Fruit fly (Drosophila melanogaster) whole organism, pupa: Measurements from ENCODE around the gene hay.

Experiments
- CG10348 ChIP-seq: fragments of 200-800 bp; sonication (Bioruptor generic); IDR thresholded peaks from 2 replicates; pipeline ENCODE4 v1.3.6; 2022; ENCODE audit warnings: missing biosample characterization, missing genetic modification characterization
- CG12605 ChIP-seq: fragments of 200-800 bp; sonication (Bioruptor generic); IDR thresholded peaks from 2 replicates; pipeline ENCODE4 v1.3.6; 2022; ENCODE audit warnings: missing biosample characterization, missing genetic modification characterization
- CG13204 ChIP-seq: fragments of 200-800 bp; sonication (Bioruptor generic); optimal IDR thresholded peaks from 2 replicates; lab custom pipeline; 2018; ENCODE audit warnings: missing biosample characterization, mild to moderate bottlenecking, missing genetic modification characterization, moderate library complexity
- CG14655 ChIP-seq: fragments of 200-800 bp; sonication (Bioruptor generic); optimal IDR thresholded peaks from 3 replicates; lab custom pipeline; 2017; ENCODE audit warnings: mild to moderate bottlenecking, missing biosample characterization, missing genetic modification reagents, missing genetic modification characterization
- CG15710 ChIP-seq: fragments of 200-800 bp; sonication (Bioruptor generic); optimal IDR thresholded peaks from 2 replicates; lab custom pipeline; 2018; ENCODE audit warnings: missing biosample characterization, mild to moderate bottlenecking, missing genetic modification characterization, moderate library complexity
- CG17806 ChIP-seq: fragments of 200-800 bp; sonication (Bioruptor generic); optimal IDR thresholded peaks from 2 replicates; lab custom pipeline; 2018; ENCODE audit warnings: missing biosample characterization, mild to moderate bottlenecking, missing genetic modification characterization, moderate library complexity
- CG32121 ChIP-seq: fragments of 200-800 bp; sonication (Bioruptor generic); IDR thresholded peaks from 2 replicates; pipeline ENCODE4 v1.3.6; 2022; ENCODE audit warnings: missing biosample characterization, missing genetic modification characterization
- CG34367 ChIP-seq: fragments of 200-800 bp; sonication (Bioruptor generic); optimal IDR thresholded peaks from 2 replicates; lab custom pipeline; 2018; ENCODE audit warnings: missing biosample characterization, mild to moderate bottlenecking, missing genetic modification characterization
- CG4496 ChIP-seq: fragments of 200-800 bp; sonication (Bioruptor generic); IDR thresholded peaks from 3 replicates; pipeline ENCODE4 v1.3.6; 2022; ENCODE audit warnings: missing biosample characterization, missing genetic modification characterization
- CG8159 ChIP-seq: fragments of 200-800 bp; sonication (Bioruptor generic); optimal IDR thresholded peaks from 3 replicates; lab custom pipeline; 2018; ENCODE audit warnings: missing biosample characterization, mild to moderate bottlenecking, missing genetic modification characterization, moderate library complexity
- CG8301 ChIP-seq: fragments of 200-800 bp; sonication (Bioruptor generic); optimal IDR thresholded peaks from 2 replicates; lab custom pipeline; 2018; ENCODE audit warnings: missing biosample characterization, mild to moderate bottlenecking, missing genetic modification characterization
- CG9948 ChIP-seq: fragments of 200-800 bp; sonication (Bioruptor generic); optimal IDR thresholded peaks from 2 replicates; lab custom pipeline; 2018; ENCODE audit warnings: missing biosample characterization, mild to moderate bottlenecking, missing genetic modification characterization, moderate library complexity
- D1 ChIP-seq: fragments of 200-800 bp; sonication (Bioruptor generic); optimal IDR thresholded peaks from 2 replicates; lab custom pipeline; 2018; ENCODE audit warnings: missing biosample characterization, mild to moderate bottlenecking, missing genetic modification characterization, moderate library complexity
- EcR ChIP-seq: fragments of 200-800 bp; sonication (Bioruptor generic); optimal IDR thresholded peaks from 3 replicates; lab custom pipeline; 2019; ENCODE audit warnings: missing biosample characterization, missing genetic modification characterization, mild to moderate bottlenecking, moderate library complexity, missing genetic modification reagents
- Ets98B ChIP-seq: fragments of 200-800 bp; sonication (Bioruptor generic); IDR thresholded peaks from 2 replicates; pipeline ENCODE4 v1.3.6; 2022; ENCODE audit warnings: missing biosample characterization, missing genetic modification characterization
- Pif1A ChIP-seq: fragments of 200-800 bp; sonication (Bioruptor generic); optimal IDR thresholded peaks from 3 replicates; lab custom pipeline; 2016; ENCODE audit warnings: missing biosample characterization, missing genetic modification characterization
- Pif1B ChIP-seq: fragments of 200-800 bp; sonication (Bioruptor generic); optimal IDR thresholded peaks from 3 replicates; lab custom pipeline; 2016; ENCODE audit warnings: missing biosample characterization, missing genetic modification characterization
- Snoo ChIP-seq: fragments of 200-800 bp; sonication (Bioruptor generic); optimal IDR thresholded peaks from 3 replicates; lab custom pipeline; 2017; ENCODE audit warnings: missing biosample characterization, mild to moderate bottlenecking, missing genetic modification characterization, inconsistent platforms
- fd96Ca ChIP-seq: fragments of 200-800 bp; sonication (Bioruptor generic); IDR thresholded peaks from 3 replicates; pipeline ENCODE4 v1.3.6; 2022; ENCODE audit warnings: missing biosample characterization, missing genetic modification characterization
- gl ChIP-seq: fragments of 200-800 bp; sonication (Bioruptor generic); optimal IDR thresholded peaks from 2 replicates; lab custom pipeline; 2018; ENCODE audit warnings: missing biosample characterization, mild to moderate bottlenecking, missing genetic modification characterization
- rn ChIP-seq: fragments of 200-800 bp; sonication (Bioruptor generic); IDR thresholded peaks from 2 replicates; pipeline ENCODE4 v1.3.6; 2022; ENCODE audit warnings: missing biosample characterization, missing genetic modification characterization

hay gene

DNA sequence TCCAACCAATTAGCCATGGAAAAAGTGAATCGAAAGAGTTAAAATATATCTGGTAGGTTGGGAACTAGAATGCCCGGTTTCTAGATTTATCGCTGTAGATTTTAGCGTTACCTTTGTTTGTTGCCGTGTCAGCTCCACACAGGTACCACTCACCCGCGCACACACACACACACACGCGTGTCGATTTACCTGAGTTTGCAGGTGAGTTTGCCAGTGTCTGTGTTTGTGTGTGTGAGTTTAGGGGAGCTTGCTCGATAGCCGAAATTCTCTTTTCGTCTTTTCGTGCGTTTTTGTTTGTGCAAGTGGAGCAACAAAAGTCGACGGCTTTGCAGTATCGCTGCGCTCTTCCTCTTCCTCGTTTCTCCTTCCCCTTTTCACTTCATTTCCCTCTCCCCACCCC, 36.5 kb downstream of the hay start:
- no peak for TF ChIP-seq Pif1B
- no peak for TF ChIP-seq CG14655 (GFP tag; lab: Kevin White, UChicago)
- TF ChIP-seq CG34367 (tag; lab: Kevin White, UChicago) = no peak
- TF ChIP-seq CG32121 = no peak
- TF ChIP-seq CG9948 (tag; lab: Kevin White, UChicago) = no peak
- no peak for TF ChIP-seq rn (GFP tag; lab: Robert Waterston, UW)
- no peak for TF ChIP-seq CG10348 (GFP tag; lab: Robert Waterston, UW)
- TF ChIP-seq CG15710 (tag; lab: Kevin White, UChicago) = no peak
- no peak for TF ChIP-seq CG17806 (tag; lab: Kevin White, UChicago)
- no peak for TF ChIP-seq CG8159
- no peak for TF ChIP-seq Snoo (tag; lab: Kevin White, UChicago)
- TF ChIP-seq D1 (tag; lab: Kevin White, UChicago) = no peak
- TF ChIP-seq gl (tag; lab: Kevin White, UChicago) = no peak

DNA sequence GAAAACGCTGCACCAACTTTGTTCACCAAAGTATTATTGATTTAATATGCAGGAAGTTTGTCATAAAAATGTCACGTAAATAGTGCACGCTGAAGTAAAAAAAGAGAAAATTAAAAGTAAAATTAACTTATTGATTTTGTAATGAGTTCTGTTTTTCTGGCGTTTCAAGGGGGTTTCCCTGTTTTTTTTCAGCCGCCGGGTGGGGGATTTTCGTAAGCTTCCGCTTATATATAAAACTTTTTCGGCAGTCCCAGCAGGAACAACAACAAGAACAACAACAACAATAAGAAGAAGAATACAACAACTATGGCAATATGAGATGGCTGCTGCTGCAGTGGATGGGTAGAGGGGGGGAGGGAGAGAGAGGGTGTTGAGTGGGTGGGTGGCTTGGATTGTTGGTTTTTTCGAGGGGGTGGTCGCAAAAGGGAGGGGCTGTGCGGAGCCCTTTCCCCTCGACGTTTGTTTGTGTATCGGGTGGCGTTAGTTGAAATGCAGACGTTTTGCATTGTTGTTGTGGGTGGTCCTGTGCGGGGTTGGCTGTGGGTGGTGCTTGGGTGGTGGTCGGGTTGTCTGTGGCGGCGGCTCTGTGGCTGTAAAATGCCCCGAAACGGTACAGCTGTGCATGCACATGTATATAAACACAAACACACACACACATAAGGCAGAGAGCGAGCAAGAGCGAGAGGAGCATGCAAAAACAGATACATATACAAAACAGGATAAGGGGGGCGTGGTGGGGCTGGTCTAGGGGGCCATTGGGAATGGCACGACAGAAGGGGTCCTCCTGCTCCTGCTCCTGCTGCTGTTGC, 38.9 kb downstream of the hay start:
- no peak for TF ChIP-seq Pif1B
- TF ChIP-seq CG10348 (GFP tag; lab: Robert Waterston, UW) = no peak
- TF ChIP-seq CG15710 (tag; lab: Kevin White, UChicago) = no peak
- TF ChIP-seq CG34367 (tag; lab: Kevin White, UChicago) = no peak
- TF ChIP-seq CG14655 (GFP tag; lab: Kevin White, UChicago) = no peak
- TF ChIP-seq CG32121 = no peak
- no peak for TF ChIP-seq CG12605 (GFP tag; lab: Robert Waterston, UW)
- no peak for TF ChIP-seq Snoo (tag; lab: Kevin White, UChicago)
- TF ChIP-seq CG8301 (tag; lab: Kevin White, UChicago) = no peak
- no peak for TF ChIP-seq rn (GFP tag; lab: Robert Waterston, UW)
- TF ChIP-seq gl (tag; lab: Kevin White, UChicago) = no peak
- no peak for TF ChIP-seq CG13204
- TF ChIP-seq Ets98B (GFP tag; lab: Robert Waterston, UW) = no peak
- TF ChIP-seq EcR (GFP tag; lab: Kevin White, UChicago) = no peak
- TF ChIP-seq fd96Ca (GFP tag; lab: Robert Waterston, UW) = no peak
- TF ChIP-seq CG17806 (tag; lab: Kevin White, UChicago) = no peak
- no peak for TF ChIP-seq CG4496
- TF ChIP-seq D1 (tag; lab: Kevin White, UChicago) = no peak
- no peak for TF ChIP-seq CG8159
- TF ChIP-seq Pif1A (GFP tag; lab: Kevin White, UChicago) = no peak

DNA sequence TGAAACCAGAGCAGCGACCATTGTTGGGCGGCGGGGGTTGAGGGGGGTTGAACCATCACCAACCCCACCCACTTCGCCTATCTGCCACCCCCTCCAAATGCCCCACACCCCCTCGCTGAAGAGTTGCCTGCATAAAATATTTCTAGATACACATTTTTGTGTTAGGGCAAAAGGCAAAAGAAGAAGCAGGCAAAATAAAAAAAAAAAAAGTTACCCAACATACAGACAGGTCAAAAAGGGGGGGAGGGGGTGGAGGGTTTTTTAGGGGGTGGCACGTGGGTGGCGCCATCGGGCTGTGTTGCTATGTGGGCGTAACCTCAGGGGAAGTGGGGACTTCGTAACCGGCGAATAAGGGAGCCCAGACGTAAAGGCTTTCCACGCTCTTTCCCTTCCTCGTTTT, 41.7 kb downstream of the hay start:
- no peak for TF ChIP-seq CG10348 (GFP tag; lab: Robert Waterston, UW)
- no peak for TF ChIP-seq CG32121
- no peak for TF ChIP-seq rn (GFP tag; lab: Robert Waterston, UW)
- TF ChIP-seq CG12605 (GFP tag; lab: Robert Waterston, UW) = no peak
- no peak for TF ChIP-seq gl (tag; lab: Kevin White, UChicago)
- TF ChIP-seq fd96Ca (GFP tag; lab: Robert Waterston, UW) = no peak
- TF ChIP-seq D1 (tag; lab: Kevin White, UChicago) = no peak
- no peak for TF ChIP-seq CG15710 (tag; lab: Kevin White, UChicago)
- TF ChIP-seq CG13204 = no peak
- TF ChIP-seq EcR (GFP tag; lab: Kevin White, UChicago) = no peak
- TF ChIP-seq CG8301 (tag; lab: Kevin White, UChicago) = no peak
- TF ChIP-seq CG9948 (tag; lab: Kevin White, UChicago) = no peak
- TF ChIP-seq Pif1B = no peak
- TF ChIP-seq CG17806 (tag; lab: Kevin White, UChicago) = no peak

DNA sequence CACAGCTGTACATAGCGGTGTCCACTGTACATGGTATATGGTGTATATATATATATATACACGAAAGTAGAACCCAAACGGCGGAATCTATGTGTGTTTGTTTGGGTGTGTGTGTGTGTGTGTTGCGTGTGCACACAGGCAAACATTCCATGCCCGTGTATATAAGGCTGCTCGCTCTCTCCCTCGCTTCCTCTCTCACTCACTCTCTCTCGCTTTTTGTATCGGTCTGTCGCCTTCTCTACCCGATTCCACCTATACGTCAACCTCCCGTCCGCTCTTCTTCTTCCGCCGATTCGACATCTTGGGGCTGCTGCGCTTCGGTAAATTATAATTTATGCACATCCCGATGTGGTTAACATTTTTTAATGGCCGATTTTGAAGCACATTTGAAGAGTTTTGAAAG, 43.3 kb downstream of the hay start:
- 0 out of 2 replicates have a peak, but pooled peaks have one; percentile 32 for TF ChIP-seq CG32121
- peak; percentile 9 for TF ChIP-seq CG13204
- TF ChIP-seq CG17806 (tag; lab: Kevin White, UChicago) = no peak
- peak; percentile 12 for TF ChIP-seq EcR (GFP tag; lab: Kevin White, UChicago)
- peak; percentile 21; the same call in 1 of the 2 replicates for TF ChIP-seq Ets98B (GFP tag; lab: Robert Waterston, UW)

DNA sequence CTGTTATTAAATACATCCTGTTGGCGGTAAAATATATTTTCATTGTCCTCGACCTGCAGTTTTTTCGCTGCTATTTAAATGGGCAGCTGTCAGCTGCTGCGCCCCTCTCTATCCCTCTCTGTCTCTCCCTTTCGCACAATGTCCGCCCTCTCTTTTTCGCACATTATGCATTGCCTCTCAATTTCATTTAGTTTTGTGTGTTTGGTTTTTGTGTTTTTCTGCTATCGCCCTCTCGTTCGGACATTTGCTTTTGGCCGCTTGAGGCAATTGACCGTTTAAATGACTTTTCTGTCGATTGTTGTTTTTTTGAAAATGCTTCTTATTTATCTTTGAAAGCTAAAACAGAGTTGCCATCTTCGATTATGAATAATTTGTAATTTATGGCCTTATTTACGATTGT, 44.1 kb downstream of the hay start:
- TF ChIP-seq fd96Ca (GFP tag; lab: Robert Waterston, UW) (0 out of 3 replicates have a peak, but pooled peaks have one; percentile 15), CG10348 (GFP tag; lab: Robert Waterston, UW) (no peak), CG32121 (no peak), CG9948 (tag; lab: Kevin White, UChicago) (no peak), CG8159 (no peak)

DNA sequence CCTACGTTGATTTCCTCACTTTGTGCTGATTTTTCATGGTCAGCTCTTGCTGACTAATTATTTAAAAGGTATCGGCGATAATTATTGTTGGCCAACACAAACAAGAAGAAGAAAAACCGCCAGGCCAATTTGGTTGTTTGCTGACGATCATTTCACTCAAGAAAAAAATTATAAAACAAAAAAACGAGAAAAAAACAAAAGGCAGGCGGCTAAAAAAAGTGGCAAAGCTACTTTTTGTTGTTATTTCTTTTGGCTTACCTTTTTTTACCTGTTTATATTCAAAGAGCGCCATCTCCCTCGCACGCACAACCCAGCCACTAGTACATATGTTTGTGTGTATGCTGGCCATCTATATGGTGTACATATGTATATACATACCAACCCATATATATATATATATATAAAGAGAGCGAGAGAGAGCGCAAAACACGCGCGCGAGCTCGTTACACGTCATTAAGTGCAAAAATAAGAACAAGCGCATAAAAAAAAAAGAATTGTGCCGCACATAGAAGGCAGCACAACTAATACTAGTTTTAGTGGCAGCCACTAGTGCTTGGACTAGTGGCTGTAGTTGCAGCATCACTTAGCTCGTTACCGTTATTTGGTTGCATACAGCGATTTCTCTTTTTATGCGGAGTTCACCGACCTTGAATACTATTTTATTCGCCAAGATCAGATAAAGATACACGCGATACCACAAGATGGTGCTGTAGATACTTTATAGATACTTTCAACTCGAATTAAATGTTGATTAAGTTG, 44.9 kb downstream of the hay start:
- peak; percentile 67 for TF ChIP-seq Snoo (tag; lab: Kevin White, UChicago)
- TF ChIP-seq CG8159 = peak; percentile 73
- peak; percentile 83 for TF ChIP-seq gl (tag; lab: Kevin White, UChicago)
- peak; percentile 70 for TF ChIP-seq Pif1A (GFP tag; lab: Kevin White, UChicago)
- no peak for TF ChIP-seq CG10348 (GFP tag; lab: Robert Waterston, UW)
- peak; percentile 73 for TF ChIP-seq EcR (GFP tag; lab: Kevin White, UChicago)
- TF ChIP-seq CG17806 (tag; lab: Kevin White, UChicago) = peak; percentile 47
- peak; percentile 58 for TF ChIP-seq Pif1B
- TF ChIP-seq CG4496 = peak; percentile 84
- TF ChIP-seq CG15710 (tag; lab: Kevin White, UChicago) = peak; percentile 52
- peak; percentile 78 for TF ChIP-seq CG12605 (GFP tag; lab: Robert Waterston, UW)
- TF ChIP-seq CG13204 = peak; percentile 80
- peak; percentile 76; the same call in 2 of the 3 replicates for TF ChIP-seq fd96Ca (GFP tag; lab: Robert Waterston, UW)
- TF ChIP-seq D1 (tag; lab: Kevin White, UChicago) = peak; percentile 52
- peak; percentile 85 for TF ChIP-seq Ets98B (GFP tag; lab: Robert Waterston, UW)
- TF ChIP-seq rn (GFP tag; lab: Robert Waterston, UW) = peak; percentile 53; the same call in 1 of the 2 replicates
- peak; percentile 59 for TF ChIP-seq CG14655 (GFP tag; lab: Kevin White, UChicago)
- peak; percentile 59 for TF ChIP-seq CG34367 (tag; lab: Kevin White, UChicago)
- peak; percentile 82 for TF ChIP-seq CG32121
- peak; percentile 42 for TF ChIP-seq CG9948 (tag; lab: Kevin White, UChicago)
- TF ChIP-seq CG8301 (tag; lab: Kevin White, UChicago) = peak; percentile 46
